Fruit fly (Drosophila melanogaster): ENCODE measurements around the gene wts.

The wts gene

DNA sequence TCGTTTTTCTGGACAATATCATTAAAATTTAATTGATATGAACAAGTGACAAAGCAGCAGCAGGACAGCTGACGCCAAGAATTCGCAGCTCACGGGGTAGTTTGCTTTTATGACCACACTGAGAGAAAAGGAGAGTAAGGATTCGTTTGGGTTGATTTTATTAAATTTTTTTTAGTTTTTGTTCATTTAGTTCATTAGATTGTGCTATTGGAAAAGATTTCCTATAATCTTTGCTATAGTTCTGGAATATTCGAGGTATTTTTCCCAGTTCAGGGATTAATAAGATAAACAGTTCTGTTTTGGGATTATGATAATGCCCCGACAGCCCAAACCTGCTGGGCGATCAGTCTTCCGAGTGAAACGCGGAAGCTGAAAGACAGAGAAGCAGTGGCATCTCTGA, 35.8 kb upstream of the wts start:
- TF ChIP-seq CG6254 (GFP tag; optimal IDR thresholded peaks at IDR 0.05) (no peak), disco-r (GFP tag; optimal IDR thresholded peaks at IDR 0.05) (no peak), CG13624 (GFP tag; optimal IDR thresholded peaks at IDR 0.05) (no peak), p53 (GFP tag; optimal IDR thresholded peaks at IDR 0.05) (no peak), nom (GFP tag; optimal IDR thresholded peaks at IDR 0.05) (peak; percentile 57), bsh (GFP tag; optimal IDR thresholded peaks at IDR 0.05) (peak in 1 of 2 experiments; percentile 47)

DNA sequence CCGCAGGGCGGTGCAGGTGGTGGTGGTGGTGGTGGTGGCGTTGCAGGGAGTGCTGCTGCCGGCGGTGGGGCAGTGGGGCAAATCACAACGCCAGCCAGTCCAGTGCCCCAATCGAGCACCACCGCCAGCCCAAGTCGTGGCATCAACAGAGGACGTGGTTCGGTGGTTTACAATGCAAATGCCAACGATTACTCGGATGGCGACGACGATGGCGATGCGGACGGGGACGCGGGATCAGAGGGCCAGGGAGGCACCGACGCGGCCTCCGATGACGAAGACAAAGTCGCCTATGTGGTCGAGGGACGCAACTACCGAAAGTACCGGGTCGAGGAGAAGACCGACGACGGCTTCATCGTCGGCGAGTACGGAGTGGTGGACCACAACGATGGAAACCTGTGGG, 34.3 kb upstream of the wts start:
- no peak for TF ChIP-seq tio (GFP tag; optimal IDR thresholded peaks at IDR 0.05)
- TF ChIP-seq CG13775 (GFP tag; optimal IDR thresholded peaks at IDR 0.05), result no peak
- no peak for TF ChIP-seq CG15696 (tag; optimal IDR thresholded peaks at IDR 0.05)
- TF ChIP-seq D (optimal IDR thresholded peaks at IDR 0.05), result no peak
- TF ChIP-seq D (GFP tag; optimal IDR thresholded peaks at IDR 0.05), result no peak
- TF ChIP-seq Mad (GFP tag; optimal IDR thresholded peaks at IDR 0.05), result no peak
- no peak for TF ChIP-seq CG9437 (GFP tag; optimal IDR thresholded peaks at IDR 0.05)

DNA sequence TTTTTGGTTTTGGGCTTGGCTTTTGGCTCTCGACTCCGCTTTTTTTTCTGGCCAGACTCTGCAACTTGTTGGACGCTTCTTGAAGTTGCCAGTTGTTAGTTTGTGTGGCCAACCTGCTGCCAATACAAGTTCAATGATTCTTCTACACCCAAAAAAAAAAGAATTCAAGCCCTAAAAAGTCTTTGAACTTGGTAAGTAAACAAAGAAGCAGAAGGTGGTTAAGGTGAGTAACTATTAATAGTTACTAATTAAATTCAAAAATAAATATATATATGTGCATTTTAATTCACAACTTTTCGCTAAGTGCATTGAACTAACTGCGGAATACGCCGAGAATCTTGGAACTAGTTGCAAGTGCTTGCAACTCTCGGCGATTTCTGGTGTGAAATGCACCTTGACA, 26.7 kb upstream of the wts start:
- TF ChIP-seq CG5180 (GFP tag; optimal IDR thresholded peaks at IDR 0.05) (peak; percentile 58), ttk (GFP tag; IDR thresholded peaks at IDR 0.05) (no peak), Drgx (GFP tag; IDR thresholded peaks at IDR 0.05) (peak; percentile 66), sens (GFP tag) (peak; percentile 38), ranshi (GFP tag; IDR thresholded peaks at IDR 0.05) (0 out of 2 replicates have a peak, but pooled peaks have one; percentile 10), bsh (GFP tag; optimal IDR thresholded peaks at IDR 0.05) (peak in 1 of 2 experiments; percentile 42)

DNA sequence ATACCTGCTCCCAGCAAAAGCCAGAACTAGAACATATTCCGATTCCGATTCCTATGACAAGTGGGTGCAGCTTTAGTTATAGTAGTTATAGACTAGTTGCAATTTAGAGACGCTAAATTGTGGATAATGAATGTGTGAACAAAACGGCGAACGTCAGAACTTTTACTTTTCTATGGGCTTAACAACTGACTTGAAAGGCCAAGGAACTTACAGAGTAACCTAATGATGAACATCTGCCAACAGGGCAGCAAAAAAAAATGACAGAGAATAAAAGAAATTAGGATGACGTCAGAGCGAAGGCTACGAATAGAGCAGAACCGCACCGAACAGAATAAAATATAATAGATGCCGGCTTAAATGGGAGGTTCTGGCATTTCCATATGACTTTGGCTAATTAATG, 25.7 kb upstream of the wts start:
- TF ChIP-seq CG1647 (GFP tag; optimal IDR thresholded peaks at IDR 0.05) (no peak), Ets65A (GFP tag) (peak; percentile 92)

DNA sequence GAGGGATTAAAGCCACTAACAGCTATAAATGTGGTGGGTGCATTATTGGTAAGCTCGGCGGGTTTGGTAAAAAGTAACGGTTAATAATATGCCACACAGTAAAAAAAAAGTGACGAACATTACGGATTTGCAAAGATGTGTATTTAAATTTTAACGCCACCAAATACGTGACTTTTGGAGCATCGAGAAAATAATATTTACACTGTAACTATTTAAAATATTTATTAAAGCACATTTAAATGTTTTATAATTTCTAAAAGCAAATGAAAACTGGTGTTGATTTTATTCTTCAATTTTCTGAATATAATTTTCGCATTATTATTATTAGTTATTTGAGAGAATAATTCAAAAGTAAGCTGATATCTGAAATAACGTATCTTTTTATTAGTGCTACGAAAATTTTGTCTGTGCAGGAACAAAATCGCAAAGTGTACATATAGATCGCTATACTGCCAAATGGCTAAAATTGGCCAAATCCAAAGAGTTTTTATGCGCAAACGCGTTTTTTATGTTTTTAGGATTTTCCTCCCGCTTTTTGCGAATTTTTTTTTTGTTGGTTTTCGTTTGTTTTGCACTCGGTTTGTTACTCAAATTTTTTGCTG, 22.1 kb upstream of the wts start:
- TF ChIP-seq Drgx (GFP tag; IDR thresholded peaks at IDR 0.05) (0 out of 2 replicates have a peak, but pooled peaks have one; percentile 31), gem (tag; optimal IDR thresholded peaks at IDR 0.05) (peak; percentile 2), abd-A (tag; optimal IDR thresholded peaks at IDR 0.05) (no peak), Sox102F (GFP tag; optimal IDR thresholded peaks at IDR 0.05) (peak; percentile 28), wek (GFP tag; optimal IDR thresholded peaks at IDR 0.05) (no peak)

DNA sequence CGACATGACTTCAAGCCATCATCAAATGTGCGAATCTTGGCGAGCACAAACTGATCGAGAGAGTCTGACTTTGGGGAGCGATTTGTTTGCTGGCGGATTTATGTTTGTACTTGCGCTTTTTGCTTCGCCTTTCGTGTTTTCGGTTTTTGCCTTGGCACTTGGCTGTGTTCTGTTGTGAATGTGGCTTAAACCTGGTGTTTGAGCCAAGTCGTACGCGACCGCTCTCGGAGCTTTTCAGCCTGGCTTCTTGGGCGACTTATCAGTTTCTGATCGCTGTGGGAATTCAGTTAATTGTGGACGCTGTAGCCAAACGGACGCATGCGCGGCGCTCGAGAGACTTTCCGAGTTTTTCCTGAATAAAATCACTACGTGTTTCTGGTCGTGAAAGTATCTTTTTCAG, 21.1 kb upstream of the wts start, which contains the start of gene CG15544:
CG15544 (plus strand) TSS at position 276 of the 400 bp plus-strand sequence.
- TF ChIP-seq Jarid2 (GFP tag; optimal IDR thresholded peaks at IDR 0.05), result peak; percentile 21
- 0 out of 2 replicates have a peak, but pooled peaks have one; percentile 14 for TF ChIP-seq CG6272 (GFP tag; IDR thresholded peaks at IDR 0.05)
- TF ChIP-seq schlank (tag; optimal IDR thresholded peaks at IDR 0.05), result no peak
- no peak for TF ChIP-seq CG2202 (tag; optimal IDR thresholded peaks at IDR 0.05)
- 0 out of 4 replicates have a peak, but pooled peaks have one; percentile 43 for TF ChIP-seq chinmo (GFP tag; IDR thresholded peaks at IDR 0.05; ENCODE audit: partially characterized antibody)
- peak; percentile 31 for TF ChIP-seq sd (tag; optimal IDR thresholded peaks at IDR 0.05)
- TF ChIP-seq grn (GFP tag; optimal IDR thresholded peaks at IDR 0.05), result peak; percentile 29
- 0 out of 3 replicates have a peak, but pooled peaks have one; percentile 8 for TF ChIP-seq CG6791 (GFP tag; IDR thresholded peaks at IDR 0.05; ENCODE audit: partially characterized antibody)
- TF ChIP-seq Bgb (GFP tag; IDR thresholded peaks at IDR 0.05; ENCODE audit: partially characterized antibody), result 0 out of 2 replicates have a peak, but pooled peaks have one; percentile 14

Measured in whole organism, embryonic.